Worm (Caenorhabditis elegans) whole organism, L4/young adult: ENCODE results near the gene bir-1.

Source experiments
- W03F9.2 ChIP-seq: fragments of 150-350 bp; optimal IDR thresholded peaks from 2 replicates; lab custom pipeline; 2014; ENCODE audit warnings: missing biosample characterization, missing genetic modification characterization
- dao-5 ChIP-seq: sonication (generic microtip); optimal IDR thresholded peaks from 2 replicates; lab custom pipeline; 2016; ENCODE audit warnings: missing genotype, missing genetic modification characterization, moderate library complexity, missing compliant biosample characterization
- him-1 ChIP-seq: sonication (generic microtip); optimal IDR thresholded peaks from 2 replicates; lab custom pipeline; 2016; ENCODE audit warnings: missing genotype, missing genetic modification reagents, missing genetic modification characterization, missing compliant biosample characterization

DNA sequence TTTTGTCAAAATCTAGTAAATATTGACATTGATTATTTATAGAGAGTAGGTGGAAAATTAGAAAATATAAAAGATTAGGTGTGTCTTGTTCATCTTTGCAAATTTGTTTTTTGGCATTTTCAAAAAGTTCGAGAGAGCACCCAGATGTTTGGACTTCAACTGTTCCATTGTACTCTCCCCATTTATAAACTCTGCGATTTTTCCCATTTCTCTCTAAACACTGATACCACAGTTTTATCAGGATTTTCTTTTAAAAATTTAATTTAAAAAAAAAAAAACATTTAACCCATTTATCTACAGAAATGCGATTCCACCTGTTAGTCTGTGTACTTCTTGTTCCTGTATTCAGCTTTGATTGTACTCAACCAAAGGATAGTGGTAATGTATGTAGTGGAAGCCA is 31.3 kb upstream of the bir-1 start, which contains the start of gene tag-290:
- no peak for TF ChIP-seq him-1 (tag; lab: Kevin White, UChicago)
- no peak for TF ChIP-seq W03F9.2 (tag; lab: Kevin White, UChicago)
- no peak for TF ChIP-seq dao-5 (tag; lab: Kevin White, UChicago)
